Worm (Caenorhabditis elegans): ENCODE data around the gene hlh-30.
A peak's percentile ranks its signal among the peaks of the same experiment; 100 is the strongest.

The hlh-30 gene

ce11 chrIV:4030917-4031599, 3.7 kb downstream of the hlh-30 start (continued):
- TF ChIP-seq sup-37 (GFP tag; optimal IDR thresholded peaks at IDR 0.05) (no peak), efl-1 (optimal IDR thresholded peaks at IDR 0.05) (peak in 1 of 2 experiments; percentile 77), efl-1 (GFP tag; optimal IDR thresholded peaks at IDR 0.05 in 1 of 2) (peak; percentile 74 to 98), isw-1 (GFP tag; IDR thresholded peaks at IDR 0.05) (no peak), ceh-8 (GFP tag; optimal IDR thresholded peaks at IDR 0.05) (no peak), skn-1 (tag; optimal IDR thresholded peaks at IDR 0.05) (no peak), swsn-7 (tag; optimal IDR thresholded peaks at IDR 0.05) (no peak), unc-130 (tag; optimal IDR thresholded peaks at IDR 0.05) (no peak), vab-15 (tag; optimal IDR thresholded peaks at IDR 0.05) (no peak), egl-13 (tag; optimal IDR thresholded peaks at IDR 0.05) (no peak), lin-39 (tag; optimal IDR thresholded peaks at IDR 0.05) (no peak), egl-27 (tag; optimal IDR thresholded peaks at IDR 0.05) (no peak), C34B4.2 (tag; optimal IDR thresholded peaks at IDR 0.05) (no peak), unc-62 (GFP tag; optimal IDR thresholded peaks at IDR 0.05) (no peak), C16A3.4 (tag; optimal IDR thresholded peaks at IDR 0.05) (no peak), F16B12.6 (tag; optimal IDR thresholded peaks at IDR 0.05) (no peak), nhr-71 (tag; optimal IDR thresholded peaks at IDR 0.05) (peak; percentile 71), blmp-1 (tag; optimal IDR thresholded peaks at IDR 0.05) (peak; percentile 92), efl-3 (GFP tag; optimal IDR thresholded peaks at IDR 0.05) (no peak), ceh-82 (tag; optimal IDR thresholded peaks at IDR 0.05) (peak in 1 of 3 experiments; percentile 6), nhr-11 (tag; optimal IDR thresholded peaks at IDR 0.05) (no peak), nhr-237 (tag; optimal IDR thresholded peaks at IDR 0.05) (no peak), C04F5.9 (tag; optimal IDR thresholded peaks at IDR 0.05) (no peak), nhr-12 (tag; optimal IDR thresholded peaks at IDR 0.05) (no peak), nhr-84 (tag; optimal IDR thresholded peaks at IDR 0.05) (no peak), ces-1 (GFP tag; optimal IDR thresholded peaks at IDR 0.05) (no peak), lin-14 (GFP tag; optimal IDR thresholded peaks at IDR 0.05) (peak; percentile 81), snpc-4 (tag; optimal IDR thresholded peaks at IDR 0.05) (no peak), tlp-1 (tag; optimal IDR thresholded peaks at IDR 0.05) (no peak), nhr-47 (tag; optimal IDR thresholded peaks at IDR 0.05) (peak; percentile 6), lin-35 (GFP tag; optimal IDR thresholded peaks at IDR 0.05) (peak; percentile 72 to 85), dpl-1 (GFP tag; optimal IDR thresholded peaks at IDR 0.05) (peak; percentile 69 to 80 (median 75)), hpl-2 (GFP tag; optimal IDR thresholded peaks at IDR 0.05) (no peak), ztf-11 (tag; optimal IDR thresholded peaks at IDR 0.05) (no peak), fkh-8 (tag; optimal IDR thresholded peaks at IDR 0.05) (no peak), pag-3 (tag; optimal IDR thresholded peaks at IDR 0.05; ENCODE audit: borderline replicate concordance, insufficient read depth) (peak; percentile 59), xbp-1 (tag; optimal IDR thresholded peaks at IDR 0.05) (no peak)

- TF ChIP-seq blmp-1 (tag; optimal IDR thresholded peaks at IDR 0.05) (peak; percentile 57), lin-35 (GFP tag; optimal IDR thresholded peaks at IDR 0.05) (peak in 1 of 2 experiments; percentile 44), efl-1 (optimal IDR thresholded peaks at IDR 0.05) (no peak), efl-1 (GFP tag; optimal IDR thresholded peaks at IDR 0.05 in 1 of 2) (peak in 1 of 2 experiments; percentile 50), aly-2 (tag; optimal IDR thresholded peaks at IDR 0.05) (no peak), nhr-12 (tag; optimal IDR thresholded peaks at IDR 0.05) (no peak), elt-3 (tag; optimal IDR thresholded peaks at IDR 0.05) (peak in 1 of 6 experiments; percentile 27), pag-3 (tag; optimal IDR thresholded peaks at IDR 0.05; ENCODE audit: borderline replicate concordance, insufficient read depth) (no peak), elt-2 (tag; optimal IDR thresholded peaks at IDR 0.05) (peak; percentile 63)
These were observed 5.5 kb downstream of the hlh-30 start for ce11 chrIV:4029288-4029687.

All from whole organism, L1 larva.